Fruit fly (Drosophila melanogaster): ENCODE results near the gene primo-1.
A peak's percentile ranks its signal among the peaks of the same experiment; 100 is the strongest.

The primo-1 gene

DNA sequence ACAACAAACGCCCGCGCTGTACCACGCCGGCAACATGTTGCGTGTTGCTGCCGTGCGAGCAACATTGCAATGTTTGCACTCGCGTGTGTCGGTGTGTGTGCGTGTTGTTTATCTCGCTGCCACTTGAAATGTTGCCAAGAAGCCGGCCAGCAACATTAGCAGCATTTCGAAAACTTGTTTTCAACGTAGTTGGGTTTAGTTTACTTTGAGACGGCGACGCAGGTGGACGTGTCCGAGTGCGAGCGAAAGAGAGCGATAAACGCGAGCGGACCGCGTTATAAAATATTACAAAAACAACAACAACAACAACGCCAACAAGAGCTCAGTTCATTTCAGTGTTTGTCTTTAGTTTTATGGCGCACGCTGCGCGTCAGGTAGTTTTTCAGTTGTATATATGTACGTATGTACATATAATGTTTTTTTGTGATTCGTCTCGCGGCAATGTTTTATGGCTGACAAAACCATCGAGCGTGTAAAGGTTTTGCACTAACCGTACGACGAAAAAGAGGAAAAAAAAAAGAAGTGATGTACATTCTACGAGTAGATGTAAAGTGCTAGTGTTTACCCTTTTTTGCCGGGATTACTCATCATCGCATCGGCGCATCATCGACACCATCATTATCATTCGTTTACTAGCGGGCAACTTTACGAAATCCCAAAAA, 3.5 kb upstream of the primo-1 start, which contains the start of gene kmr (continued):
- TF ChIP-seq NK7.1 (GFP tag; optimal IDR thresholded peaks at IDR 0.05), result peak; percentile 58
- TF ChIP-seq CG4707 (GFP tag; optimal IDR thresholded peaks at IDR 0.05), result peak; percentile 36
- TF ChIP-seq tap (tag; optimal IDR thresholded peaks at IDR 0.05), result peak; percentile 67
- TF ChIP-seq CG2202 (tag; optimal IDR thresholded peaks at IDR 0.05), result peak; percentile 48
- TF ChIP-seq CG13296 (GFP tag; optimal IDR thresholded peaks at IDR 0.05), result peak; percentile 56
- TF ChIP-seq Mad (GFP tag; optimal IDR thresholded peaks at IDR 0.05), result peak; percentile 29
- peak; percentile 39; the same call in 1 of the 2 replicates for TF ChIP-seq sna (GFP tag; IDR thresholded peaks at IDR 0.05; ENCODE audit: partially characterized antibody)
- peak in 1 of 2 experiments; percentile 85 for TF ChIP-seq Pdp1 (GFP tag; optimal IDR thresholded peaks at IDR 0.05)
- peak; percentile 5 for TF ChIP-seq pnt (GFP tag; optimal IDR thresholded peaks at IDR 0.05)
- no peak for TF ChIP-seq psq (GFP tag; optimal IDR thresholded peaks at IDR 0.05)
- TF ChIP-seq vvl (GFP tag; IDR thresholded peaks at IDR 0.05), result peak; percentile 65; the same call in 1 of the 2 replicates
- TF ChIP-seq Aef1 (GFP tag; IDR thresholded peaks at IDR 0.05), result no peak
- TF ChIP-seq Nf-YB (GFP tag; optimal IDR thresholded peaks at IDR 0.05), result peak; percentile 20
- TF ChIP-seq ash1 (GFP tag; optimal IDR thresholded peaks at IDR 0.05), result no peak
- TF ChIP-seq CG43689 (GFP tag; IDR thresholded peaks at IDR 0.05), result no peak
- TF ChIP-seq sc (optimal IDR thresholded peaks at IDR 0.05), result no peak
- no peak for TF ChIP-seq sc (GFP tag; optimal IDR thresholded peaks at IDR 0.05)
- no peak for TF ChIP-seq CG10274 (GFP tag; optimal IDR thresholded peaks at IDR 0.05)
- TF ChIP-seq CG16815 (GFP tag; optimal IDR thresholded peaks at IDR 0.05), result no peak
- peak; percentile 55; the same call in 1 of the 2 replicates for TF ChIP-seq bowl (GFP tag; IDR thresholded peaks at IDR 0.05)
- TF ChIP-seq tio (GFP tag; optimal IDR thresholded peaks at IDR 0.05), result no peak
- TF ChIP-seq disco-r (GFP tag; optimal IDR thresholded peaks at IDR 0.05), result peak; percentile 3
- TF ChIP-seq fru (optimal IDR thresholded peaks at IDR 0.05), result no peak
- TF ChIP-seq prd (optimal IDR thresholded peaks at IDR 0.05), result no peak
- no peak for TF ChIP-seq prd (GFP tag; IDR thresholded peaks at IDR 0.05)
- peak; percentile 15 for TF ChIP-seq repo (GFP tag; optimal IDR thresholded peaks at IDR 0.05)
- TF ChIP-seq ci (GFP tag; IDR thresholded peaks at IDR 0.05), result peak; percentile 77; the same call in 2 of the 3 replicates
- TF ChIP-seq CG42726 (GFP tag; IDR thresholded peaks at IDR 0.05; ENCODE audit: partially characterized antibody), result peak; percentile 54; the same call in 1 of the 2 replicates
- peak; percentile 61 for TF ChIP-seq CG17912 (GFP tag; optimal IDR thresholded peaks at IDR 0.05)
- TF ChIP-seq Gsc (GFP tag; IDR thresholded peaks at IDR 0.05), result no peak
- no peak for TF ChIP-seq trh (GFP tag; optimal IDR thresholded peaks at IDR 0.05)
- peak; percentile 1 for TF ChIP-seq CG12236 (GFP tag; optimal IDR thresholded peaks at IDR 0.05)
- TF ChIP-seq GATAe (GFP tag; conservative IDR thresholded peaks at IDR 0.05), result no peak; the same call in 1 of the 2 replicates
- TF ChIP-seq fu2 (GFP tag; optimal IDR thresholded peaks at IDR 0.05), result no peak
- peak; percentile 67 for TF ChIP-seq B-H2 (GFP tag; optimal IDR thresholded peaks at IDR 0.05)
- peak; percentile 73 for TF ChIP-seq Kr (GFP tag; optimal IDR thresholded peaks at IDR 0.05)
- TF ChIP-seq ewg (GFP tag; optimal IDR thresholded peaks at IDR 0.05), result no peak
- no peak for TF ChIP-seq sisA (GFP tag; IDR thresholded peaks at IDR 0.05)
- TF ChIP-seq ara (GFP tag; IDR thresholded peaks at IDR 0.05), result no peak
- TF ChIP-seq zfh2 (GFP tag; optimal IDR thresholded peaks at IDR 0.05), result no peak
- no peak for TF ChIP-seq CG14667 (GFP tag; IDR thresholded peaks at IDR 0.05)
- TF ChIP-seq Usf (GFP tag; optimal IDR thresholded peaks at IDR 0.05), result no peak
- TF ChIP-seq CG8478 (optimal IDR thresholded peaks at IDR 0.05), result no peak
- TF ChIP-seq fd3F (GFP tag; optimal IDR thresholded peaks at IDR 0.05), result no peak
- no peak for TF ChIP-seq Ets97D (GFP tag; optimal IDR thresholded peaks at IDR 0.05)
- 0 out of 3 replicates have a peak, but pooled peaks have one; percentile 24 for TF ChIP-seq mld (GFP tag; IDR thresholded peaks at IDR 0.05; ENCODE audit: partially characterized antibody)
- peak; percentile 86 for TF ChIP-seq CG10543 (GFP tag; optimal IDR thresholded peaks at IDR 0.05)
- TF ChIP-seq BtbVII (GFP tag; optimal IDR thresholded peaks at IDR 0.05), result peak; percentile 66
- TF ChIP-seq Oli (tag; optimal IDR thresholded peaks at IDR 0.05), result no peak
- peak; percentile 48 for TF ChIP-seq CG18599 (GFP tag; optimal IDR thresholded peaks at IDR 0.05)
- TF ChIP-seq ato (GFP tag; IDR thresholded peaks at IDR 0.05; ENCODE audit: partially characterized antibody), result peak; percentile 67; the same call in 1 of the 2 replicates
